Worm (Caenorhabditis elegans): ENCODE data around the gene cdd-2.

cdd-2 gene

ce11 chrIV:7530226-7531070, 17.2 kb downstream of the cdd-2 start (continued):
- TF ChIP-seq cebp-1 (GFP tag; IDR thresholded peaks at IDR 0.05), result no peak
- no peak for TF ChIP-seq cebp-1 (tag; optimal IDR thresholded peaks at IDR 0.05)
- no peak for TF ChIP-seq ceh-91 (GFP tag; IDR thresholded peaks at IDR 0.05)

DNA sequence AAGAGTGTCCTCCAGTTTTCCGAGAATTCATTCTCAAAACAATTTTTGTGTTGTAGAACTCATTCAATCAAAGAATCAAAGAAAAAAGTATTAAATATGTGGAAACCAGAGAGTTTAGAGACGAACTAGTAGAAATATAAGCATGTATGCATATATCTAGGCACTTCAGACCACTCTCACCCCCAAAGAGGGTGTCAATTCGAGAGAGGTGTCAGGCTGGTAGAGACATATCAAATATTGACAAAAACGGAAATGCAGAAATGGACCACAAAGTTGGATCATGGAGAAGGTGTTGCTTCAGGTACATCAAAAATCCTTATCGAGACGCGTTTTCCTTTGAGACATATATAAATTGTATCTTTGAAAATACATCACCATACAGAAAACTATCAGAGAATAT, 23.9 kb downstream of the cdd-2 start:
- no peak for TF ChIP-seq atf-7 (tag; optimal IDR thresholded peaks at IDR 0.05)
- TF ChIP-seq ztf-6 (GFP tag; IDR thresholded peaks at IDR 0.05), result no peak
- TF ChIP-seq ceh-40 (GFP tag; IDR thresholded peaks at IDR 0.05), result no peak
- no peak for TF ChIP-seq cebp-1 (GFP tag; IDR thresholded peaks at IDR 0.05)
- no peak for TF ChIP-seq cebp-1 (tag; optimal IDR thresholded peaks at IDR 0.05)
- TF ChIP-seq madf-3 (GFP tag; IDR thresholded peaks at IDR 0.05), result no peak
- no peak for TF ChIP-seq ekl-4 (GFP tag; IDR thresholded peaks at IDR 0.05)
- TF ChIP-seq F57A8.1 (GFP tag; optimal IDR thresholded peaks at IDR 0.05), result no peak
- no peak for TF ChIP-seq K11D2.4 (GFP tag; IDR thresholded peaks at IDR 0.05)
- TF ChIP-seq F39B2.1 (GFP tag; IDR thresholded peaks at IDR 0.05), result no peak
- TF ChIP-seq rec-8 (tag; optimal IDR thresholded peaks at IDR 0.05), result no peak
- no peak for TF ChIP-seq bed-2 (GFP tag; IDR thresholded peaks at IDR 0.05)

ce11 chrIV:7521591-7521990, 26.1 kb downstream of the cdd-2 start:
- TF ChIP-seq madf-6 (GFP tag; IDR thresholded peaks at IDR 0.05) (no peak), nhr-80 (tag; optimal IDR thresholded peaks at IDR 0.05) (no peak), aptf-3 (GFP tag; IDR thresholded peaks at IDR 0.05) (no peak), rec-8 (tag; optimal IDR thresholded peaks at IDR 0.05) (no peak)

DNA sequence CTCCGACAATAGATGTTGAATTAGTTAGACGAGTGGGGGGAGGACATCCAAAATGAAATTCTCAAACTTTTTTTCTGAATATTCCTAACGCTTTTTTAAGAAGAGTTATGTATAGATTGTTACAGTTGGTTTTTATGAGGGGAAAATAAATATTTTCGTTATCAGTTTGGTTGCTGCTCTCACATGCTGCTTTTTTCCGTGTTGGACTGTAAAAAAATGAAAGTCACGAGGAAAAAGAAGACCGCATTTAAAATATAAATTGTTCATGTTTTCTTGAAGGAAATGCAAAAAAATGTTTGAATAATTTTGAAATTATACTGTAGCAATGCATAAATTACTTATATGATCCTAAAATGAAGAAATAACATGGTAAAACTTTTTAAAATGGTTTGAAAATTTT, 26.9 kb downstream of the cdd-2 start:
- TF ChIP-seq ztf-25 (GFP tag; IDR thresholded peaks at IDR 0.05), result no peak
- peak; percentile 25 for TF ChIP-seq nhr-80 (tag; optimal IDR thresholded peaks at IDR 0.05)
- TF ChIP-seq attf-3 (GFP tag; conservative IDR thresholded peaks at IDR 0.05), result 0 out of 2 replicates have a peak, but pooled peaks have one; percentile 20
- no peak for TF ChIP-seq atf-7 (tag; optimal IDR thresholded peaks at IDR 0.05)

ce11 chrIV:7520258-7520657, 27.4 kb downstream of the cdd-2 start:
- TF ChIP-seq snpc-1.1 (tag; optimal IDR thresholded peaks at IDR 0.05; ENCODE audit: insufficient read depth) (no peak), nhr-80 (tag; optimal IDR thresholded peaks at IDR 0.05) (no peak), snpc-3.4 (tag; optimal IDR thresholded peaks at IDR 0.05) (no peak), repo-1 (tag; optimal IDR thresholded peaks at IDR 0.05) (no peak), let-607 (tag; optimal IDR thresholded peaks at IDR 0.05) (no peak), T26A5.8 (tag; optimal IDR thresholded peaks at IDR 0.05) (no peak)

DNA sequence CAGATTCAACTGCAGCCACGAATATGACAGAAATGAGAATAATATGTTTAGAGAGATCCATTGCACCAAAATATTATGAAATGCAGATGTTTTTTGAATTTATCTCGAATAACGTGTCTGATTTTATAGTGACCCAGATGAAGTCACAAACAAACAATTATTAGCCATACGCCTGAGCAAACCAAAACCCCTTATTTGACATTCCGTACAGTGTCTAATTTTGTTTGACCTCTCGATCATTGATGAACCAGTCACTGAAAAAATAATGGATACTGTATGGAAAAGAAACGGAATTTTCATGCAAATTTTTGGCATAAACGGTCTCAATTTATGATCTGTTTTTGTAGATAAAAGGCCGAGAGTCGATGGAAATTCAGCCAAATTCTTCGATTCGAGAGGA, 31.5 kb downstream of the cdd-2 start, which contains the start of the genes R05G6.9 and R05G6.3:
Gene R05G6.9, minus strand, starts transcription at position 101 of the 400 bp plus-strand sequence.
Gene R05G6.3, plus strand, starts transcription at position 386 of the 400 bp plus-strand sequence.
- TF ChIP-seq lin-54 (GFP tag; optimal IDR thresholded peaks at IDR 0.05) (no peak), hlh-12 (tag; optimal IDR thresholded peaks at IDR 0.05) (no peak), madf-6 (GFP tag; IDR thresholded peaks at IDR 0.05) (no peak), nhr-179 (tag; optimal IDR thresholded peaks at IDR 0.05) (no peak), ceh-79 (tag; optimal IDR thresholded peaks at IDR 0.05) (no peak), nhr-90 (tag; optimal IDR thresholded peaks at IDR 0.05) (no peak), snpc-3.4 (tag; optimal IDR thresholded peaks at IDR 0.05) (no peak), F37B4.10 (GFP tag; IDR thresholded peaks at IDR 0.05) (no peak), B0261.1 (tag; optimal IDR thresholded peaks at IDR 0.05) (no peak), mcd-1 (GFP tag; IDR thresholded peaks at IDR 0.05) (no peak), ccch-3 (GFP tag; optimal IDR thresholded peaks at IDR 0.05) (no peak), lsy-27 (tag; optimal IDR thresholded peaks at IDR 0.05; ENCODE audit: borderline replicate concordance, insufficient read depth) (no peak), nhr-120 (GFP tag; IDR thresholded peaks at IDR 0.05) (no peak)
